Fruit fly (Drosophila melanogaster) whole organism, pupa: ENCODE data around the gene CG5776.

ENCODE experiments used
- CG10348 ChIP-seq: fragments of 200-800 bp; sonication (Bioruptor generic); IDR thresholded peaks from 2 replicates; pipeline ENCODE4 v1.3.6; 2022; ENCODE audit warnings: missing biosample characterization, missing genetic modification characterization
- CG12605 ChIP-seq: fragments of 200-800 bp; sonication (Bioruptor generic); IDR thresholded peaks from 2 replicates; pipeline ENCODE4 v1.3.6; 2022; ENCODE audit warnings: missing biosample characterization, missing genetic modification characterization
- CG13204 ChIP-seq: fragments of 200-800 bp; sonication (Bioruptor generic); optimal IDR thresholded peaks from 2 replicates; lab custom pipeline; 2018; ENCODE audit warnings: missing biosample characterization, mild to moderate bottlenecking, missing genetic modification characterization, moderate library complexity
- CG15710 ChIP-seq: fragments of 200-800 bp; sonication (Bioruptor generic); optimal IDR thresholded peaks from 2 replicates; lab custom pipeline; 2018; ENCODE audit warnings: missing biosample characterization, mild to moderate bottlenecking, missing genetic modification characterization, moderate library complexity
- CG17806 ChIP-seq: fragments of 200-800 bp; sonication (Bioruptor generic); optimal IDR thresholded peaks from 2 replicates; lab custom pipeline; 2018; ENCODE audit warnings: missing biosample characterization, mild to moderate bottlenecking, missing genetic modification characterization, moderate library complexity
- CG32121 ChIP-seq: fragments of 200-800 bp; sonication (Bioruptor generic); IDR thresholded peaks from 2 replicates; pipeline ENCODE4 v1.3.6; 2022; ENCODE audit warnings: missing biosample characterization, missing genetic modification characterization
- CG34367 ChIP-seq: fragments of 200-800 bp; sonication (Bioruptor generic); optimal IDR thresholded peaks from 2 replicates; lab custom pipeline; 2018; ENCODE audit warnings: missing biosample characterization, mild to moderate bottlenecking, missing genetic modification characterization
- CG4496 ChIP-seq: fragments of 200-800 bp; sonication (Bioruptor generic); IDR thresholded peaks from 3 replicates; pipeline ENCODE4 v1.3.6; 2022; ENCODE audit warnings: missing biosample characterization, missing genetic modification characterization
- CG8159 ChIP-seq: fragments of 200-800 bp; sonication (Bioruptor generic); optimal IDR thresholded peaks from 3 replicates; lab custom pipeline; 2018; ENCODE audit warnings: missing biosample characterization, mild to moderate bottlenecking, missing genetic modification characterization, moderate library complexity
- CG8301 ChIP-seq: fragments of 200-800 bp; sonication (Bioruptor generic); optimal IDR thresholded peaks from 2 replicates; lab custom pipeline; 2018; ENCODE audit warnings: missing biosample characterization, mild to moderate bottlenecking, missing genetic modification characterization
- CG9948 ChIP-seq: fragments of 200-800 bp; sonication (Bioruptor generic); optimal IDR thresholded peaks from 2 replicates; lab custom pipeline; 2018; ENCODE audit warnings: missing biosample characterization, mild to moderate bottlenecking, missing genetic modification characterization, moderate library complexity
- D1 ChIP-seq: fragments of 200-800 bp; sonication (Bioruptor generic); optimal IDR thresholded peaks from 2 replicates; lab custom pipeline; 2018; ENCODE audit warnings: missing biosample characterization, mild to moderate bottlenecking, missing genetic modification characterization, moderate library complexity
- EcR ChIP-seq: fragments of 200-800 bp; sonication (Bioruptor generic); optimal IDR thresholded peaks from 3 replicates; lab custom pipeline; 2019; ENCODE audit warnings: missing biosample characterization, missing genetic modification characterization, mild to moderate bottlenecking, moderate library complexity, missing genetic modification reagents
- Ets98B ChIP-seq: fragments of 200-800 bp; sonication (Bioruptor generic); IDR thresholded peaks from 2 replicates; pipeline ENCODE4 v1.3.6; 2022; ENCODE audit warnings: missing biosample characterization, missing genetic modification characterization
- Pif1A ChIP-seq: fragments of 200-800 bp; sonication (Bioruptor generic); optimal IDR thresholded peaks from 3 replicates; lab custom pipeline; 2016; ENCODE audit warnings: missing biosample characterization, missing genetic modification characterization
- Pif1B ChIP-seq: fragments of 200-800 bp; sonication (Bioruptor generic); optimal IDR thresholded peaks from 3 replicates; lab custom pipeline; 2016; ENCODE audit warnings: missing biosample characterization, missing genetic modification characterization
- Snoo ChIP-seq: fragments of 200-800 bp; sonication (Bioruptor generic); optimal IDR thresholded peaks from 3 replicates; lab custom pipeline; 2017; ENCODE audit warnings: missing biosample characterization, mild to moderate bottlenecking, missing genetic modification characterization, inconsistent platforms
- fd96Ca ChIP-seq: fragments of 200-800 bp; sonication (Bioruptor generic); IDR thresholded peaks from 3 replicates; pipeline ENCODE4 v1.3.6; 2022; ENCODE audit warnings: missing biosample characterization, missing genetic modification characterization
- gl ChIP-seq: fragments of 200-800 bp; sonication (Bioruptor generic); optimal IDR thresholded peaks from 2 replicates; lab custom pipeline; 2018; ENCODE audit warnings: missing biosample characterization, mild to moderate bottlenecking, missing genetic modification characterization
- rn ChIP-seq: fragments of 200-800 bp; sonication (Bioruptor generic); IDR thresholded peaks from 2 replicates; pipeline ENCODE4 v1.3.6; 2022; ENCODE audit warnings: missing biosample characterization, missing genetic modification characterization

Gene CG5776

DNA sequence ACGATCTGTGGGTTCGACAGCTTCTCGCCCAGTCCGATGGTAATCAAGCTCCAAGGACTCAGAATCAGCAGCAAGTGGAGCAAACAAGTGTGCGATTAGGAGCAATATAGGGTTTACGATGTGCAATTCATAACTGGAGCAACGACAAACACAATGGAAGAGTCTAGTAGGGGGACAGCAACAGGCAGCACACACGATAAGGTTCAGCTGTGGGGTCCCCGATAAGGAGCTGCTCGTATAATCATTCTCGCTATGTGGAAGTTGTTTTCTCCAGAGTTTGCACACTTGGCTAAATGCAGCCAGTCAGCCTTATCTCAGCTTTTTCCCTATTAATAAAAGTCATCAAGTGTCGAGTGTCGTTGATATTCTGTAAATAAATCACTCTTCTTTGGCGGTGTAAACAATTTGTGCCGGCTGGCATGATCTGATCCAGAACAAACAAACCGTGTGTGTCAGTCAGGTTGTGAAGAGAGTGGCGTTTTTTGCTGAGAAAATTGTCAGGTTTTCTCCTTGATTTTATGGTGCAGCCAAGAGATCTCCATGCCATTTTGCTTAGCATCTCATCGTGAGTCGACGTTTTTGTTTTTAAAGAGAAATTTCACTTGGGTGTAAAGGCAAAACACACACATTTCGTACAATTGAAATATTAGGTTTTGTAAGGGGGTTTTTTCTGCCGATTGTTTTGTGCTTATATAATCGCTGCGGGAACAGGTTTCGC lies 15.6 kb upstream of the CG5776 start:
- TF ChIP-seq CG32121 (0 out of 2 replicates have a peak, but pooled peaks have one; percentile 12), Pif1B (GFP tag; lab: Kevin White, UChicago) (no peak), CG12605 (GFP tag; lab: Robert Waterston, UW) (no peak), CG4496 (GFP tag; lab: Robert Waterston, UW) (peak; percentile 30; the same call in 2 of the 3 replicates), EcR (GFP tag; lab: Kevin White, UChicago) (peak; percentile 49), Ets98B (GFP tag; lab: Robert Waterston, UW) (no peak; the same call in 1 of the 2 replicates), gl (peak; percentile 32)

DNA sequence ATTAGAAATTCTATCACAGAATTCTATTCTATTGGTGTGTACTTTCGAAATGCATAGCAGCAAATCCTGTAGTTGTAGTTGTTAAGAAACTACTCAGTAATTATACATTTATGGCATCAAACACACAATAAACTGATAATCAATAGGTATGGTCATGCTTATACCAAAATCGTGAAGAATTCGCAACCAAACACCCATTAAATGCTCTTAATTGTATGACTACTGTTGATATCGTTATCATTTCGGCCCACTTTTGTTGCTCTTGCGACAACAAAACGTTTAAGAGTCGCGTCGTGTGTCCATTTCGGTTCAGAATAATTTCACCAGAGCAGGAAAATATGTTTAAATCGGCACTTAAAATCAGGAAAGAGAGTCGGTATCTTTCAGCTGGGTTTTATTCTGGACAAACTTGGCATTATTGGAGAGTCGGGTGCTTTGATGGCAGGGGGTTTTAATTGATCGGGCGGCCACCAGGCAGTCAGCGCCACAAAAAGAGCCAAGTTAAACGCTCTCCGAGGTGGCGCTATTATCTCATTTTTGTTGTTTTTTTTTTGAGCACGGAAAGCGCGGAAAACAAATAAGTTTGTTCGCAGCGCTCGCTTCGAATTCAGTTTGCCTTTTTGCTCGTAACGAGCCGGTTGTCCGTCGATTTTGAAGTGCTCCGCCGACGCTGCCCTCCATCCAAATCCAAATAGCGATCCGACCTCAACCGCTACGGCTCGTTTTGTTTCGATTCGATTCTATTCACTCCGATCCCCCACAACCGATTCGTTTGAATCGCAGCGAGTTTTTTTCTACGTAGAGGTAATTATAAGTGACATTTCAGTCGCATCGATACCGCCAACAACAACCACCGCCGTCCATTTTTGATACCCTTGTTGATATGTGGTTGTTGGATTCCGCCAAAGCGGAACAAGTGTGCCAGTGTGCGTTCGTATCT lies 14.5 kb upstream of the CG5776 start, which contains the start of gene MRP:
Gene MRP, plus strand, starts transcription at position 609 of the 940 bp plus-strand sequence.
- TF ChIP-seq CG4496 (GFP tag; lab: Robert Waterston, UW) (peak; percentile 44; the same call in 1 of the 3 replicates), Ets98B (GFP tag; lab: Robert Waterston, UW) (peak; percentile 53), CG17806 (tag; lab: Kevin White, UChicago) (no peak), CG32121 (peak; percentile 54; the same call in 1 of the 2 replicates), Pif1B (GFP tag; lab: Kevin White, UChicago) (no peak), fd96Ca (GFP tag; lab: Robert Waterston, UW) (peak; percentile 52; the same call in 2 of the 3 replicates), Pif1A (no peak)

DNA sequence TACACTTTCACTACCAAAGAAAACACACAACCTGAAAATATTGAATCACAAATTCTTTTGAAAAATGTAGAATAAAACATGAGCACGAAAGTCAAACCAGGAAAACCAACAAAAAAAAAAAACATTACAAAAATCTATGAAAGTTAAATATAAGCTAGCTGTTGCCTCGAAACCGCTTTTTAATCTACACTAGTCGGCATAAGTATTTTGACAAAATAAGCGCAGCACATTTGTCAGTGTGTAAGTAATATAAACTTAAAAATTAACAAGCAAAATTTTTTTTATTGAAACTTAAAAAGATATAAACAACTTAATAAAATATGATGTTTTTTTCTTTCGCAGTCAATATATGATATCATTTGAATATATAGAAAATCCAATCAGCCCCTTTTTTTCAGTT lies 8.6 kb upstream of the CG5776 start, which contains the start of gene CG5787:
Gene CG5787, minus strand, starts transcription at position 101 of the 400 bp plus-strand sequence.
- no peak for TF ChIP-seq CG8159
- no peak for TF ChIP-seq CG34367
- TF ChIP-seq Ets98B (GFP tag; lab: Robert Waterston, UW) = no peak
- no peak for TF ChIP-seq EcR (GFP tag; lab: Kevin White, UChicago)
- no peak for TF ChIP-seq Pif1B (GFP tag; lab: Kevin White, UChicago)
- TF ChIP-seq gl = no peak
- TF ChIP-seq Pif1A = no peak
- no peak for TF ChIP-seq CG12605 (GFP tag; lab: Robert Waterston, UW)
- TF ChIP-seq Snoo (tag; lab: Kevin White, UChicago) = no peak
- no peak for TF ChIP-seq CG9948 (tag; lab: Kevin White, UChicago)
- no peak for TF ChIP-seq CG13204 (GFP tag; lab: Kevin White, UChicago)
- no peak for TF ChIP-seq CG10348

- TF ChIP-seq CG15710 (tag; lab: Kevin White, UChicago) (no peak), D1 (tag; lab: Kevin White, UChicago) (no peak), EcR (GFP tag; lab: Kevin White, UChicago) (no peak), fd96Ca (GFP tag; lab: Robert Waterston, UW) (no peak), CG12605 (GFP tag; lab: Robert Waterston, UW) (no peak), CG10348 (no peak), CG32121 (no peak), CG34367 (no peak), CG4496 (GFP tag; lab: Robert Waterston, UW) (no peak)
Measured at dm6 chr2L:12712255-12712654, 8.0 kb upstream of the CG5776 start.

dm6 chr2L:12708576-12708975 lies 4.3 kb upstream of the CG5776 start:
- TF ChIP-seq Pif1A (no peak), rn (GFP tag; lab: Robert Waterston, UW) (no peak), EcR (GFP tag; lab: Kevin White, UChicago) (no peak), fd96Ca (GFP tag; lab: Robert Waterston, UW) (no peak), CG9948 (tag; lab: Kevin White, UChicago) (no peak), CG12605 (GFP tag; lab: Robert Waterston, UW) (no peak), CG32121 (no peak), Pif1B (GFP tag; lab: Kevin White, UChicago) (no peak), Snoo (tag; lab: Kevin White, UChicago) (no peak), Ets98B (GFP tag; lab: Robert Waterston, UW) (no peak), gl (no peak), CG8159 (no peak), CG34367 (no peak), CG10348 (no peak)

- TF ChIP-seq Snoo (tag; lab: Kevin White, UChicago) (no peak), CG10348 (no peak), CG17806 (tag; lab: Kevin White, UChicago) (no peak), CG15710 (tag; lab: Kevin White, UChicago) (no peak), gl (no peak), CG12605 (GFP tag; lab: Robert Waterston, UW) (no peak), CG32121 (no peak), Pif1A (no peak), CG8301 (tag; lab: Kevin White, UChicago) (no peak), EcR (GFP tag; lab: Kevin White, UChicago) (no peak)
Measured at dm6 chr2L:12707540-12707939, 3.3 kb upstream of the CG5776 start, which contains the start of the genes CG6180 and CG15484. TSS of gene CG6180 (plus strand) at chr2L:12707661. TSS of gene CG15484 (minus strand) at chr2L:12707711.
